Fruit fly (Drosophila melanogaster) whole organism, adult: ENCODE data around the gene CG7326.

Experiments
- CG14711 ChIP-seq: fragments of 200-800 bp; sonication (Bioruptor generic); optimal IDR thresholded peaks from 2 replicates; lab custom pipeline; 2018; ENCODE audit warnings: missing biosample characterization, mild to moderate bottlenecking, missing genetic modification characterization, moderate library complexity
- CG7101 ChIP-seq: fragments of 200-800 bp; sonication (Bioruptor generic); optimal IDR thresholded peaks from 2 replicates; lab custom pipeline; 2018; ENCODE audit warnings: missing biosample characterization, mild to moderate bottlenecking, missing genetic modification characterization, moderate library complexity
- Clk ChIP-seq: fragments of 200-800 bp; sonication (Bioruptor generic); optimal IDR thresholded peaks from 2 replicates; lab custom pipeline; 2017; ENCODE audit warnings: missing biosample characterization, missing genetic modification characterization
- Mnt ChIP-seq: fragments of 200-800 bp; sonication (Bioruptor generic); optimal IDR thresholded peaks from 2 replicates; lab custom pipeline; 2016; ENCODE audit warnings: missing biosample characterization, mild to moderate bottlenecking, missing genetic modification characterization

DNA sequence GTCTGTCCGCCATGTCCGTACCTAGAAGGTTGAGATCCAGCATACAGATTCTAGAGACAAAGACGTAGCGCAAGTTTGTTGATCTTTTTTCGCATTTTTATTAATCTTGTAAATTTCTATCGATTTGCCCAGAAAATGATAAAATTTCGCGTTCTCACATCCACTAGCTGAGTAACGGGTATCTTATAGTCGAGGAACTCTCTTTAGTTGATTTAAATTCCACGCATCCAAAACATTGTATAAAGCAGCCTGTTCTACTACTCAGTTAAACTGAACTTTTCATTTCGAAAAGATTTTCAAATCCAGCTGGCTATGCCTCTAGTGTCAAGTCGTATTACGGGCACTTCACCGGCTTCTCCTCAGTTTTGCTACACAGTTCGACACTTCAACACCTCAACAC is 30.6 kb upstream of the CG7326 start, which contains the start of gene SdhBL:
- TF ChIP-seq Clk (GFP tag; lab: Kevin White, UChicago) (no peak), Mnt (no peak), CG7101 (tag; lab: Kevin White, UChicago) (no peak), CG14711 (tag; lab: Kevin White, UChicago) (no peak)
